ENCODE assay signal across 5 worm cellular contexts in the genomic region with DNA sequence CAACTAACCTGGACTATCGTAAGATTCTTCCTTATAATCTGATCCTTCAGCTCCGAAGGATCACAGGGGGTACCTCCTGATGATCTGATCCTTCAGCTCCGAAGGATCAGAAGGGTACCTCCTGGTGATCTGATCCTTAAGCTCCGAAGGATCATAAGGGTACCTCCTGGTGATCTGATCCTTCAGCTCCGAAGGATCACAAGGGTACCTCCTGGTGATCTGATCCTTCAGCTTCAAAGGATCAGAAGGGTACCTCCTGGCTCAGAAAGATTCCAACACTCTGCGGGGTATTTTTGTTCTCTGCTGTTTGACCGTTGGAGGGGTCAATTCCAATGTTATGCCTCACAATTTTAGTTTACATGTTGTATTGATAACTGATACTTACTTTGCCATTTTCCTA.
A peak's percentile ranks its signal among the peaks of the same experiment; 100 is the strongest.
TF ChIP-seq lines count a peak whose summit lies in the region.
"Not testable (repeated sequence)": the region's sequence is repeated elsewhere in the genome, so short reads cannot be mapped to it uniquely, and the experiment has no call there.

No protein-coding gene starts in this region.

TF ChIP-seq in whole organism, L4 larva, 104 proteins besides CTCF, POLR2A, EP300 and RAD21:
- TF ChIP-seq madf-5 (GFP tag; IDR thresholded peaks at IDR 0.05; lab: Robert Waterston, UW) (peak in 1 of 2 experiments; percentile 69; a peak in 1 of 4 replicates), lim-7 (GFP tag; IDR thresholded peaks at IDR 0.05; lab: Robert Waterston, UW) (peak; percentile 84), Y105C5A.15 (GFP tag; IDR thresholded peaks at IDR 0.05; lab: Robert Waterston, UW) (0 out of 2 replicates have a peak, but pooled peaks have one; percentile 33), dmd-8 (GFP tag; IDR thresholded peaks at IDR 0.05; lab: Robert Waterston, UW) (peak; percentile 71), set-16 (GFP tag; IDR thresholded peaks at IDR 0.05; lab: Robert Waterston, UW) (peak; percentile 84)

TF ChIP-seq in whole organism, early embryonic, 17 proteins besides CTCF, POLR2A, EP300 and RAD21:
- TF ChIP-seq scrt-1 (GFP tag; IDR thresholded peaks at IDR 0.05; lab: Robert Waterston, UW) (peak; percentile 72), flt-1 (GFP tag; IDR thresholded peaks at IDR 0.05; lab: Robert Waterston, UW) (peak; percentile 10; the same call in 1 of the 2 replicates)

TF ChIP-seq in whole organism, late embryonic, 69 proteins besides CTCF, POLR2A, EP300 and RAD21:
- TF ChIP-seq unc-3 (GFP tag; conservative IDR thresholded peaks at IDR 0.05; lab: Robert Waterston, UW), result 0 out of 2 replicates have a peak, but pooled peaks have one; percentile 4
- TF ChIP-seq unc-3 (tag; optimal IDR thresholded peaks at IDR 0.05; lab: Kevin White, UChicago), result not testable (repeated sequence)

TF ChIP-seq in whole organism, midembryonic, 9 proteins besides CTCF, POLR2A, EP300 and RAD21:
- TF ChIP-seq tab-1 (GFP tag; IDR thresholded peaks at IDR 0.05; lab: Robert Waterston, UW), result 0 out of 2 replicates have a peak, but pooled peaks have one; percentile 63
TF ChIP-seq in whole organism, midembryonic: peak in this region for 1; not testable (repeated sequence) for 8.

TF ChIP-seq in whole organism, young adult, 124 proteins besides CTCF, POLR2A, EP300 and RAD21:
- TF ChIP-seq rcor-1 (GFP tag; IDR thresholded peaks at IDR 0.05; lab: Robert Waterston, UW) (peak; percentile 61; the same call in 1 of the 2 replicates), bed-1 (GFP tag; IDR thresholded peaks at IDR 0.05; lab: Robert Waterston, UW) (0 out of 2 replicates have a peak, but pooled peaks have one; percentile 75), nhr-120 (GFP tag; IDR thresholded peaks at IDR 0.05; lab: Robert Waterston, UW) (0 out of 2 replicates have a peak, but pooled peaks have one; percentile 83), lin-26 (GFP tag; IDR thresholded peaks at IDR 0.05; lab: Robert Waterston, UW) (peak; percentile 64; the same call in 1 of the 2 replicates)
